Fruit fly (Drosophila melanogaster) whole organism, adult: Measurements from ENCODE around the gene tal-1A.

Experiments used
- CG14711 ChIP-seq: fragments of 200-800 bp; sonication (Bioruptor generic); optimal IDR thresholded peaks from 2 replicates; lab custom pipeline; 2018; ENCODE audit warnings: missing biosample characterization, mild to moderate bottlenecking, missing genetic modification characterization, moderate library complexity
- Crg-1 ChIP-seq: fragments of 200-800 bp; sonication (Bioruptor generic); optimal IDR thresholded peaks from 2 replicates; lab custom pipeline; 2016; ENCODE audit warnings: missing biosample characterization, missing genetic modification characterization
- Mnt ChIP-seq: fragments of 200-800 bp; sonication (Bioruptor generic); optimal IDR thresholded peaks from 2 replicates; lab custom pipeline; 2016; ENCODE audit warnings: missing biosample characterization, mild to moderate bottlenecking, missing genetic modification characterization
- bab1 ChIP-seq: fragments of 200-800 bp; sonication (Bioruptor generic); optimal IDR thresholded peaks from 3 replicates; lab custom pipeline; 2019; ENCODE audit warnings: missing biosample characterization, mild to moderate bottlenecking, missing genetic modification characterization, moderate library complexity
- kay ChIP-seq: fragments of 200-800 bp; sonication (Bioruptor generic); peaks from one replicate; lab custom pipeline; 2016; ENCODE audit warnings: missing biosample characterization, missing genetic modification characterization, borderline replicate concordance
- tj ChIP-seq: fragments of 200-800 bp; sonication (Bioruptor generic); optimal IDR thresholded peaks from 3 replicates; lab custom pipeline; 2017; ENCODE audit warnings: missing biosample characterization, mild to moderate bottlenecking, missing genetic modification characterization, moderate library complexity

dm6 chr3R:13767239-13767638 is 45.7 kb upstream of the tal-1A start, which contains the start of gene Cht5:
- no peak for TF ChIP-seq kay (GFP tag; lab: Kevin White, UChicago)
- no peak for TF ChIP-seq bab1 (GFP tag; lab: Kevin White, UChicago)
- TF ChIP-seq CG14711 (tag; lab: Kevin White, UChicago) = no peak
- TF ChIP-seq Mnt (GFP tag; lab: Kevin White, UChicago) = no peak
- no peak for TF ChIP-seq Crg-1 (GFP tag; lab: Kevin White, UChicago)
- no peak for TF ChIP-seq tj (GFP tag; lab: Kevin White, UChicago)
